Fruit fly (Drosophila melanogaster): ENCODE results near the gene Ccp84Ab.
A peak's percentile ranks its signal among the peaks of the same experiment; 100 is the strongest.

Gene Ccp84Ab

dm6 chr3R:6667245-6667644 is 35.4 kb downstream of the Ccp84Ab start (continued):
- TF ChIP-seq cato (GFP tag; optimal IDR thresholded peaks at IDR 0.05; ENCODE audit: borderline replicate concordance) (no peak), usp (GFP tag; optimal IDR thresholded peaks at IDR 0.05) (no peak), CG1233 (GFP tag; optimal IDR thresholded peaks at IDR 0.05) (peak; percentile 59), sens (GFP tag) (peak; percentile 85), Dek (tag; optimal IDR thresholded peaks at IDR 0.05) (no peak), CG12769 (tag; optimal IDR thresholded peaks at IDR 0.05) (no peak), CG18764 (GFP tag; optimal IDR thresholded peaks at IDR 0.05) (no peak), Nf-YA (GFP tag; IDR thresholded peaks at IDR 0.05) (no peak), CG3726 (GFP tag; IDR thresholded peaks at IDR 0.05) (no peak), CG7556 (GFP tag; optimal IDR thresholded peaks at IDR 0.05) (peak; percentile 36), Vsx1 (GFP tag; optimal IDR thresholded peaks at IDR 0.05) (peak; percentile 54), CG14667 (GFP tag; IDR thresholded peaks at IDR 0.05) (no peak), CG16779 (GFP tag; IDR thresholded peaks at IDR 0.05) (no peak), MTF-1 (GFP tag; optimal IDR thresholded peaks at IDR 0.05; ENCODE audit: borderline replicate concordance) (peak; percentile 56), nerfin-1 (tag; optimal IDR thresholded peaks at IDR 0.05) (peak; percentile 46), twi (tag; optimal IDR thresholded peaks at IDR 0.05) (peak; percentile 46), hbn (GFP tag; IDR thresholded peaks at IDR 0.05; ENCODE audit: partially characterized antibody) (no peak), Fer3 (tag; optimal IDR thresholded peaks at IDR 0.05) (no peak), HLH3B (GFP tag; IDR thresholded peaks at IDR 0.05) (no peak), CG3847 (GFP tag; IDR thresholded peaks at IDR 0.05) (no peak), CG4730 (GFP tag; IDR thresholded peaks at IDR 0.05) (no peak), Six4 (GFP tag; optimal IDR thresholded peaks at IDR 0.05) (no peak), inv (GFP tag; IDR thresholded peaks at IDR 0.05; ENCODE audit: partially characterized antibody) (no peak), tna (GFP tag; IDR thresholded peaks at IDR 0.05; ENCODE audit: partially characterized antibody) (no peak), Rx (GFP tag; IDR thresholded peaks at IDR 0.05) (no peak), CG4282 (GFP tag; optimal IDR thresholded peaks at IDR 0.05) (no peak), CTCF (GFP tag; optimal IDR thresholded peaks at IDR 0.05) (no peak), CG17912 (GFP tag; optimal IDR thresholded peaks at IDR 0.05) (no peak), Abd-B (GFP tag; optimal IDR thresholded peaks at IDR 0.05) (no peak), CG30020 (tag; optimal IDR thresholded peaks at IDR 0.05) (no peak), pros (GFP tag; optimal IDR thresholded peaks at IDR 0.05) (no peak), ro (GFP tag; IDR thresholded peaks at IDR 0.05) (no peak), NC2α (GFP tag; optimal IDR thresholded peaks at IDR 0.05) (no peak), CG31365 (tag; optimal IDR thresholded peaks at IDR 0.05) (no peak), bsh (GFP tag; optimal IDR thresholded peaks at IDR 0.05) (peak in 1 of 2 experiments; percentile 58), B-H1 (GFP tag; IDR thresholded peaks at IDR 0.05) (no peak), exex (tag; optimal IDR thresholded peaks at IDR 0.05) (no peak), her (GFP tag; optimal IDR thresholded peaks at IDR 0.05) (peak; percentile 31), Bteb2 (GFP tag; optimal IDR thresholded peaks at IDR 0.05) (no peak), otp (GFP tag; IDR thresholded peaks at IDR 0.05) (no peak; the same call in 2 of the 3 replicates), CG9932 (GFP tag; IDR thresholded peaks at IDR 0.05) (no peak), CG6791 (GFP tag; IDR thresholded peaks at IDR 0.05; ENCODE audit: partially characterized antibody) (no peak), Dref (GFP tag; IDR thresholded peaks at IDR 0.05) (no peak), dati (GFP tag; IDR thresholded peaks at IDR 0.05) (no peak), Chrac-16 (GFP tag; optimal IDR thresholded peaks at IDR 0.05) (no peak), bbx (GFP tag; IDR thresholded peaks at IDR 0.05; ENCODE audit: partially characterized antibody) (no peak), CG10959 (GFP tag; IDR thresholded peaks at IDR 0.05) (no peak), pb (GFP tag; optimal IDR thresholded peaks at IDR 0.05) (no peak), zfh1 (GFP tag; IDR thresholded peaks at IDR 0.05) (no peak; the same call in 2 of the 3 replicates), Doc3 (GFP tag; IDR thresholded peaks at IDR 0.05; ENCODE audit: partially characterized antibody) (no peak), NK7.1 (GFP tag; optimal IDR thresholded peaks at IDR 0.05) (no peak), bcd (GFP tag; optimal IDR thresholded peaks at IDR 0.05) (no peak)

Data from whole organism, embryonic.